Worm (Caenorhabditis elegans) whole organism, young adult: Measurements from ENCODE around the gene F26D2.13.

Source experiments
- cebp-2 ChIP-seq: fragments of 200-800 bp; sonication (Bioruptor generic); IDR thresholded peaks from 2 replicates; pipeline ENCODE4 v1.3.6; 2022; ENCODE audit warnings: missing genetic modification characterization, missing compliant biosample characterization
- dpl-1 ChIP-seq: fragments of 150-350 bp; optimal IDR thresholded peaks from 2 replicates; lab custom pipeline; 2014; ENCODE audit warnings: missing biosample characterization, missing genetic modification reagents, missing genetic modification characterization
- ets-4 ChIP-seq: fragments of 200-800 bp; sonication (Bioruptor generic); optimal IDR thresholded peaks from 2 replicates; lab custom pipeline; 2018; ENCODE audit warnings: mild to moderate bottlenecking, missing genetic modification characterization, missing compliant biosample characterization
- pha-4 ChIP-seq: fragments of 150-350 bp; sonication (generic microtip); optimal IDR thresholded peaks from 2 replicates; lab custom pipeline; 2014; ENCODE audit warnings: missing biosample characterization, missing genetic modification reagents, missing genetic modification characterization
- tbp1 ChIP-seq: fragments of 200-800 bp; sonication (Bioruptor generic); optimal IDR thresholded peaks from 2 replicates; lab custom pipeline; 2018; ENCODE audit warnings: mild to moderate bottlenecking, missing genetic modification characterization, missing compliant biosample characterization
- zim-3 ChIP-seq: sonication (generic microtip); optimal IDR thresholded peaks from 2 replicates; lab custom pipeline; 2017; ENCODE audit warnings: mild to moderate bottlenecking, missing genetic modification characterization, moderate library complexity, missing compliant biosample characterization

ce11 chrV:16407663-16408062 is 27.7 kb downstream of the F26D2.13 start, which contains the start of gene F26D2.3:
- TF ChIP-seq pha-4 (tag; lab: Kevin White, UChicago), result no peak
- TF ChIP-seq zim-3, result no peak
- no peak for TF ChIP-seq tbp1 (GFP tag; lab: Kevin White, UChicago)
- TF ChIP-seq dpl-1, result no peak
- TF ChIP-seq ets-4 (GFP tag; lab: Kevin White, UChicago), result no peak
- TF ChIP-seq cebp-2, result no peak
